Fruit fly (Drosophila melanogaster): ENCODE measurements around the gene Prosalpha2.
A peak's percentile ranks its signal among the peaks of the same experiment; 100 is the strongest.

Prosalpha2 gene

dm6 chr3R:12401672-12402296 is 29.3 kb upstream of the Prosalpha2 start, which contains the start of gene DNAlig3 (continued):
- TF ChIP-seq lov (optimal IDR thresholded peaks at IDR 0.05) = no peak
- TF ChIP-seq lov (GFP tag; IDR thresholded peaks at IDR 0.05) = no peak
- TF ChIP-seq Awh (GFP tag; IDR thresholded peaks at IDR 0.05) = no peak
- no peak for TF ChIP-seq tx (GFP tag; optimal IDR thresholded peaks at IDR 0.05)
- TF ChIP-seq Med (GFP tag) = peak; percentile 42
- no peak for TF ChIP-seq oc (tag; optimal IDR thresholded peaks at IDR 0.05)
- no peak for TF ChIP-seq chif (GFP tag; optimal IDR thresholded peaks at IDR 0.05)
- TF ChIP-seq CG6254 (GFP tag; optimal IDR thresholded peaks at IDR 0.05) = no peak
- TF ChIP-seq Doc3 (GFP tag; IDR thresholded peaks at IDR 0.05; ENCODE audit: partially characterized antibody) = peak; percentile 61; the same call in 1 of the 3 replicates
- no peak for TF ChIP-seq run (tag; optimal IDR thresholded peaks at IDR 0.05)
- TF ChIP-seq amos (GFP tag; IDR thresholded peaks at IDR 0.05; ENCODE audit: partially characterized antibody) = peak; percentile 52; the same call in 1 of the 2 replicates
- no peak for TF ChIP-seq CG6654 (GFP tag; optimal IDR thresholded peaks at IDR 0.05)
- no peak for TF ChIP-seq MTF-1 (GFP tag; optimal IDR thresholded peaks at IDR 0.05; ENCODE audit: borderline replicate concordance)
- no peak for TF ChIP-seq org-1 (GFP tag; optimal IDR thresholded peaks at IDR 0.05)
- 0 out of 3 replicates have a peak, but pooled peaks have one; percentile 28 for TF ChIP-seq knrl (GFP tag; IDR thresholded peaks at IDR 0.05; ENCODE audit: partially characterized antibody)
- TF ChIP-seq gem (tag; optimal IDR thresholded peaks at IDR 0.05) = no peak
- no peak for TF ChIP-seq CG13624 (GFP tag; optimal IDR thresholded peaks at IDR 0.05)
- TF ChIP-seq Tbp (GFP tag; optimal IDR thresholded peaks at IDR 0.05) = no peak
- peak; percentile 65 for TF ChIP-seq HLHmδ (GFP tag; optimal IDR thresholded peaks at IDR 0.05)
- no peak for TF ChIP-seq Abd-B (GFP tag; optimal IDR thresholded peaks at IDR 0.05)
- TF ChIP-seq HLH54F (GFP tag; optimal IDR thresholded peaks at IDR 0.05) = no peak
- TF ChIP-seq CG33557 (GFP tag; optimal IDR thresholded peaks at IDR 0.05) = no peak
- TF ChIP-seq tio (GFP tag; optimal IDR thresholded peaks at IDR 0.05) = no peak
- no peak for TF ChIP-seq D19A (tag; optimal IDR thresholded peaks at IDR 0.05)
- no peak for TF ChIP-seq fd102C (GFP tag; optimal IDR thresholded peaks at IDR 0.05)
- no peak for TF ChIP-seq sim (GFP tag; IDR thresholded peaks at IDR 0.05)
- no peak for TF ChIP-seq Neu2 (GFP tag; optimal IDR thresholded peaks at IDR 0.05; ENCODE audit: borderline replicate concordance)
- peak; percentile 77 for TF ChIP-seq CG17186 (GFP tag; optimal IDR thresholded peaks at IDR 0.05)
- TF ChIP-seq HmgD (GFP tag; optimal IDR thresholded peaks at IDR 0.05) = peak; percentile 8
- no peak for TF ChIP-seq CG13775 (GFP tag; optimal IDR thresholded peaks at IDR 0.05)
- TF ChIP-seq vfl (GFP tag; optimal IDR thresholded peaks at IDR 0.05) = no peak
- TF ChIP-seq exex (tag; optimal IDR thresholded peaks at IDR 0.05) = no peak
- TF ChIP-seq Max (GFP tag; optimal IDR thresholded peaks at IDR 0.05) = no peak
- TF ChIP-seq CG10654 (GFP tag; optimal IDR thresholded peaks at IDR 0.05) = no peak
- TF ChIP-seq tup (GFP tag; optimal IDR thresholded peaks at IDR 0.05) = no peak
- no peak for TF ChIP-seq PHDP (tag; optimal IDR thresholded peaks at IDR 0.05)
- peak in 1 of 2 experiments; percentile 10 for TF ChIP-seq Pdp1 (GFP tag; optimal IDR thresholded peaks at IDR 0.05)
- TF ChIP-seq pb (GFP tag; optimal IDR thresholded peaks at IDR 0.05) = no peak
- TF ChIP-seq CG18619 (GFP tag; optimal IDR thresholded peaks at IDR 0.05) = no peak
- TF ChIP-seq zf30C (GFP tag; optimal IDR thresholded peaks at IDR 0.05) = no peak
- no peak for TF ChIP-seq CG13424 (tag; optimal IDR thresholded peaks at IDR 0.05)
- no peak for TF ChIP-seq CG13894 (tag; optimal IDR thresholded peaks at IDR 0.05)
- no peak for TF ChIP-seq CG7357 (GFP tag; IDR thresholded peaks at IDR 0.05)
- TF ChIP-seq Fer2 (tag; optimal IDR thresholded peaks at IDR 0.05) = no peak
- TF ChIP-seq fd96Cb (tag; optimal IDR thresholded peaks at IDR 0.05) = no peak
- no peak for TF ChIP-seq Taf1 (GFP tag; IDR thresholded peaks at IDR 0.05)
- peak; percentile 68 for TF ChIP-seq BEAF-32 (GFP tag; optimal IDR thresholded peaks at IDR 0.05)
- no peak for TF ChIP-seq bcd (GFP tag; optimal IDR thresholded peaks at IDR 0.05)
- no peak for TF ChIP-seq CG13296 (GFP tag; optimal IDR thresholded peaks at IDR 0.05)

All from whole organism, embryonic.